Fruit fly (Drosophila melanogaster) whole organism, prepupa: ENCODE data around the gene Cht11.

Experiments
- Blimp-1 ChIP-seq: fragments of 200-800 bp; sonication (Bioruptor generic); optimal IDR thresholded peaks from 3 replicates; lab custom pipeline; 2017; ENCODE audit warnings: missing biosample characterization, missing genetic modification characterization, mild to moderate bottlenecking, moderate library complexity, missing genetic modification reagents
- CG11902 ChIP-seq: fragments of 200-800 bp; sonication (Bioruptor generic); optimal IDR thresholded peaks from 3 replicates; lab custom pipeline; 2016; ENCODE audit warnings: missing biosample characterization, missing genetic modification characterization
- Eip75B ChIP-seq: fragments of 200-800 bp; sonication (Bioruptor generic); optimal IDR thresholded peaks from 3 replicates; lab custom pipeline; 2016; ENCODE audit warnings: missing biosample characterization, missing genetic modification characterization
- Eip78C ChIP-seq: fragments of 200-800 bp; sonication (Bioruptor generic); peaks from one replicate; lab custom pipeline; 2016; ENCODE audit warnings: missing biosample characterization, missing genetic modification characterization
- Hr38 ChIP-seq: sonication (Bioruptor generic); optimal IDR thresholded peaks from 2 replicates; lab custom pipeline; 2016; ENCODE audit warnings: missing biosample characterization, missing genetic modification characterization
- Met ChIP-seq: fragments of 200-800 bp; sonication (Bioruptor generic); optimal IDR thresholded peaks from 3 replicates; lab custom pipeline; 2016; ENCODE audit warnings: missing biosample characterization, missing genetic modification characterization
- Sox102F ChIP-seq: fragments of 200-800 bp; sonication (Bioruptor generic); optimal IDR thresholded peaks from 2 replicates; lab custom pipeline; 2016; ENCODE audit warnings: missing biosample characterization, mild to moderate bottlenecking, missing genetic modification characterization
- Sox15 ChIP-seq: fragments of 200-800 bp; sonication (Bioruptor generic); optimal IDR thresholded peaks from 3 replicates; lab custom pipeline; 2016; ENCODE audit warnings: missing biosample characterization, missing genetic modification characterization
- dsx ChIP-seq: fragments of 200-800 bp; optimal IDR thresholded peaks from 3 replicates; lab custom pipeline; 2019; ENCODE audit warnings: missing biosample characterization, mild to moderate bottlenecking, missing genetic modification characterization, moderate library complexity; ENCODE audit not compliant: poor library complexity, severe bottlenecking
- net ChIP-seq: fragments of 200-800 bp; sonication (Bioruptor generic); optimal IDR thresholded peaks from 3 replicates; lab custom pipeline; 2016; ENCODE audit warnings: missing biosample characterization, missing genetic modification characterization
- ss ChIP-seq, 2 experiments: fragments of 200-800 bp; sonication (Bioruptor generic); optimal IDR thresholded peaks; 2 replicates in 1 of 2; 3 replicates in 1 of 2; lab custom pipeline; 2017 to 2018; ENCODE audit warnings: mild to moderate bottlenecking in 2 of 2, missing biosample characterization in 2 of 2, missing genetic modification characterization in 2 of 2, moderate library complexity in 1 of 2
- topi ChIP-seq: fragments of 200-800 bp; sonication (Bioruptor generic); optimal IDR thresholded peaks from 3 replicates; lab custom pipeline; 2016; ENCODE audit warnings: missing biosample characterization, missing genetic modification characterization

- no peak for TF ChIP-seq CG11902 (GFP tag; lab: Kevin White, UChicago)
- TF ChIP-seq Sox15 = no peak
- no peak for TF ChIP-seq topi (GFP tag; lab: Kevin White, UChicago)
- TF ChIP-seq ss (GFP tag; optimal IDR thresholded peaks at IDR 0.05; lab: Kevin White, UChicago) = no peak
- no peak for TF ChIP-seq Eip78C
- TF ChIP-seq Met (GFP tag; lab: Kevin White, UChicago) = no peak
- no peak for TF ChIP-seq net (GFP tag; lab: Kevin White, UChicago)
- TF ChIP-seq dsx (GFP tag; lab: Kevin White, UChicago) = no peak
- no peak for TF ChIP-seq Eip75B
- TF ChIP-seq Sox102F (GFP tag; lab: Kevin White, UChicago) = no peak
- TF ChIP-seq Hr38 (GFP tag; lab: Kevin White, UChicago) = no peak
- no peak for TF ChIP-seq Blimp-1 (GFP tag; lab: Kevin White, UChicago)
Measured at dm6 chrX:6832584-6832983, 16.7 kb downstream of the Cht11 start, which contains the start of gene mAChR-C.
